Worm (Caenorhabditis elegans) whole organism, midembryonic: ENCODE measurements around the gene F09E10.7.

Source experiments
- T22C8.4 ChIP-seq: fragments of 200-800 bp; sonication (Bioruptor generic); IDR thresholded peaks from 2 replicates; pipeline ENCODE4 v1.3.6; 2022; ENCODE audit warnings: missing genetic modification characterization, missing compliant biosample characterization
- cog-1 ChIP-seq: sonication (generic microtip); optimal IDR thresholded peaks from 2 replicates; lab custom pipeline; 2016; ENCODE audit warnings: missing genetic modification characterization, missing compliant biosample characterization
- flt-1 ChIP-seq: fragments of 200-800 bp; sonication (Bioruptor generic); IDR thresholded peaks from 2 replicates; pipeline ENCODE4 v1.3.6; 2022; ENCODE audit warnings: missing genetic modification characterization, missing compliant biosample characterization
- ref-1 ChIP-seq: fragments of 200-800 bp; sonication (Bioruptor generic); conservative IDR thresholded peaks from 2 replicates; pipeline ENCODE4 v1.3.6; 2022; ENCODE audit warnings: missing genetic modification reagents, missing genetic modification characterization, missing compliant biosample characterization
- tab-1 ChIP-seq: fragments of 200-800 bp; sonication (Bioruptor generic); IDR thresholded peaks from 2 replicates; pipeline ENCODE4 v1.3.6; 2022; ENCODE audit warnings: missing genetic modification characterization, missing compliant biosample characterization

- TF ChIP-seq tab-1 (GFP tag; lab: Robert Waterston, UW) (no peak), ref-1 (GFP tag; lab: Robert Waterston, UW) (no peak), T22C8.4 (GFP tag; lab: Robert Waterston, UW) (no peak), cog-1 (tag; lab: Kevin White, UChicago) (no peak), flt-1 (no peak)
Observed at ce11 chrX:1497581-1497980, 4.1 kb downstream of the F09E10.7 start, which contains the start of gene F09E10.6.
